Worm (Caenorhabditis elegans) whole organism, mixed stage, embryonic: ENCODE results near the gene ZK287.1.

Experiments used
- blmp-1 ChIP-seq: fragments of 150-350 bp; optimal IDR thresholded peaks from 2 replicates; lab custom pipeline; 2014; ENCODE audit warnings: missing biosample characterization, missing genetic modification characterization
- ces-1 ChIP-seq: fragments of 150-350 bp; optimal IDR thresholded peaks from 2 replicates; lab custom pipeline; 2014; ENCODE audit warnings: missing biosample characterization, missing genetic modification reagents, missing genetic modification characterization
- elt-1 ChIP-seq: sonication (generic microtip); optimal IDR thresholded peaks from 2 replicates; lab custom pipeline; 2017; ENCODE audit warnings: missing genetic modification characterization, mild to moderate bottlenecking, missing compliant biosample characterization, antibody characterized with exemption, moderate library complexity, borderline replicate concordance; ENCODE audit not compliant: insufficient read depth
- flh-1 ChIP-seq: fragments of 200-800 bp; sonication (Bioruptor generic); optimal IDR thresholded peaks from 2 replicates; lab custom pipeline; 2018; ENCODE audit warnings: mild to moderate bottlenecking, missing genetic modification characterization, moderate library complexity, missing compliant biosample characterization
- lin-13 ChIP-seq: fragments of 150-350 bp; optimal IDR thresholded peaks from 2 replicates; lab custom pipeline; 2014; ENCODE audit warnings: missing biosample characterization, missing genetic modification characterization
- nhr-76 ChIP-seq: sonication (generic microtip); optimal IDR thresholded peaks from 2 replicates; lab custom pipeline; 2017; ENCODE audit warnings: missing biosample characterization, missing genetic modification characterization
- pha-4 ChIP-seq: fragments of 150-350 bp; optimal IDR thresholded peaks from 2 replicates; lab custom pipeline; 2018; ENCODE audit warnings: missing biosample characterization, missing genetic modification reagents, missing genetic modification characterization
- sem-2 ChIP-seq: fragments of 200-800 bp; sonication (Bioruptor generic); optimal IDR thresholded peaks from 2 replicates; lab custom pipeline; 2018; ENCODE audit warnings: mild to moderate bottlenecking, missing genetic modification characterization, missing compliant biosample characterization
- snpc-4 ChIP-seq: fragments of 150-350 bp; optimal IDR thresholded peaks from 2 replicates; lab custom pipeline; 2014; ENCODE audit warnings: missing biosample characterization, missing genetic modification characterization
- sptf-1 ChIP-seq: sonication (generic microtip); optimal IDR thresholded peaks from 2 replicates; lab custom pipeline; 2017; ENCODE audit warnings: mild to moderate bottlenecking, missing genetic modification characterization, moderate library complexity, missing compliant biosample characterization
- unc-39 ChIP-seq: fragments of 150-350 bp; optimal IDR thresholded peaks from 2 replicates; lab custom pipeline; 2014; ENCODE audit warnings: missing biosample characterization, missing genetic modification characterization
- unc-62 ChIP-seq: fragments of 150-350 bp; optimal IDR thresholded peaks from 2 replicates; lab custom pipeline; 2014; ENCODE audit warnings: missing biosample characterization, missing genetic modification reagents, missing genetic modification characterization

DNA sequence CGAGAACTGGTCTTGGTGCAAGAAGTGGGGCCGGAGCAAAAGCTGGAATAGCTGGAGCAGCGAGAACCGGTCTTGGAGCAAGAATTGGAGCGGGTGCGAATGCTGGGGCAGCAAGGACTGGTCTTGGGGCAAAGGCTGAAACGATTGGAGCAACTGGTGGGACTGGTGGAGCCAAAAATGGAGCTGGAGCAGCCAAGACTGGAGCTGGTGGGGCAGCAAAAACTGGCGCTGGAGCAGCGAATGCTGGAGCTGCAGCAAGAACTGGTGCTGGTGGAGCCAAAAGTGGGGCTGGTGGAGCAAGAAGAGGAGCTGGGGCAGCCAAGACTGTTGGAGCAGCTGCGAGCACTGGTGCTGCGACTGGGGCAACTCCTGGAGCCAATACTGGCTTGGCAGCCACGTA lies 37.9 kb upstream of the ZK287.1 start:
- TF ChIP-seq pha-4 (tag; lab: Kevin White, UChicago) (no peak), lin-13 (no peak), elt-1 (tag; lab: Kevin White, UChicago) (no peak), sptf-1 (no peak), snpc-4 (tag; lab: Kevin White, UChicago) (no peak), flh-1 (GFP tag; lab: Kevin White, UChicago) (no peak), unc-62 (GFP tag; lab: Kevin White, UChicago) (no peak), sem-2 (GFP tag; lab: Kevin White, UChicago) (no peak), unc-39 (tag; lab: Kevin White, UChicago) (no peak), ces-1 (GFP tag; lab: Kevin White, UChicago) (no peak), blmp-1 (tag; lab: Kevin White, UChicago) (no peak), nhr-76 (tag; lab: Kevin White, UChicago) (no peak)
